Fruit fly (Drosophila melanogaster) whole organism, adult: ENCODE measurements around the gene Eig71Eg.
A peak's percentile ranks its signal among the peaks of the same experiment; 100 is the strongest.

ENCODE experiments used
- CG11617 ChIP-seq: fragments of 200-800 bp; sonication (Bioruptor generic); optimal IDR thresholded peaks from 2 replicates; lab custom pipeline; 2017; ENCODE audit warnings: mild to moderate bottlenecking, missing biosample characterization, missing genetic modification reagents, missing genetic modification characterization
- CG12768 ChIP-seq: fragments of 200-800 bp; sonication (Bioruptor generic); optimal IDR thresholded peaks from 2 replicates; lab custom pipeline; 2017; ENCODE audit warnings: missing biosample characterization, missing genetic modification characterization, mild to moderate bottlenecking, moderate library complexity, missing genetic modification reagents
- CG14711 ChIP-seq: fragments of 200-800 bp; sonication (Bioruptor generic); optimal IDR thresholded peaks from 2 replicates; lab custom pipeline; 2018; ENCODE audit warnings: missing biosample characterization, mild to moderate bottlenecking, missing genetic modification characterization, moderate library complexity
- CG1620 ChIP-seq: fragments of 200-800 bp; sonication (Bioruptor generic); optimal IDR thresholded peaks from 2 replicates; lab custom pipeline; 2016; ENCODE audit warnings: missing biosample characterization, missing genetic modification characterization
- CG33017 ChIP-seq: fragments of 200-800 bp; sonication (Bioruptor generic); optimal IDR thresholded peaks from 2 replicates; lab custom pipeline; 2018; ENCODE audit warnings: missing biosample characterization, mild to moderate bottlenecking, missing genetic modification characterization, moderate library complexity
- CG5204 ChIP-seq: fragments of 200-800 bp; sonication (Bioruptor generic); optimal IDR thresholded peaks from 2 replicates; lab custom pipeline; 2016; ENCODE audit warnings: missing biosample characterization, missing genetic modification characterization
- CG7045 ChIP-seq: fragments of 200-800 bp; sonication (Bioruptor generic); optimal IDR thresholded peaks from 2 replicates; lab custom pipeline; 2017; ENCODE audit warnings: missing biosample characterization, mild to moderate bottlenecking, missing genetic modification characterization
- CG7101 ChIP-seq: fragments of 200-800 bp; sonication (Bioruptor generic); optimal IDR thresholded peaks from 2 replicates; lab custom pipeline; 2018; ENCODE audit warnings: missing biosample characterization, mild to moderate bottlenecking, missing genetic modification characterization, moderate library complexity
- Clk ChIP-seq: fragments of 200-800 bp; sonication (Bioruptor generic); optimal IDR thresholded peaks from 2 replicates; lab custom pipeline; 2017; ENCODE audit warnings: missing biosample characterization, missing genetic modification characterization
- Crg-1 ChIP-seq: fragments of 200-800 bp; sonication (Bioruptor generic); optimal IDR thresholded peaks from 2 replicates; lab custom pipeline; 2016; ENCODE audit warnings: missing biosample characterization, missing genetic modification characterization
- Hr96 ChIP-seq: fragments of 200-800 bp; sonication (Bioruptor generic); optimal IDR thresholded peaks from 2 replicates; lab custom pipeline; 2016; ENCODE audit warnings: missing biosample characterization, missing genetic modification characterization
- Mnt ChIP-seq: fragments of 200-800 bp; sonication (Bioruptor generic); optimal IDR thresholded peaks from 2 replicates; lab custom pipeline; 2016; ENCODE audit warnings: missing biosample characterization, mild to moderate bottlenecking, missing genetic modification characterization
- bab1 ChIP-seq: fragments of 200-800 bp; sonication (Bioruptor generic); optimal IDR thresholded peaks from 3 replicates; lab custom pipeline; 2019; ENCODE audit warnings: missing biosample characterization, mild to moderate bottlenecking, missing genetic modification characterization, moderate library complexity
- cic ChIP-seq: fragments of 200-800 bp; sonication (Bioruptor generic); optimal IDR thresholded peaks from 2 replicates; lab custom pipeline; 2017; ENCODE audit warnings: missing biosample characterization, mild to moderate bottlenecking, missing genetic modification characterization, moderate library complexity
- cnc ChIP-seq, 2 experiments: fragments of >200 bp; optimal IDR thresholded peaks; 2 replicates each; lab custom pipeline; 2017
- kay ChIP-seq: fragments of 200-800 bp; sonication (Bioruptor generic); peaks from one replicate; lab custom pipeline; 2016; ENCODE audit warnings: missing biosample characterization, missing genetic modification characterization, borderline replicate concordance
- ovo ChIP-seq: fragments of 200-800 bp; sonication (Bioruptor generic); optimal IDR thresholded peaks from 2 replicates; lab custom pipeline; 2016; ENCODE audit warnings: missing biosample characterization, missing genetic modification characterization
- pad ChIP-seq: fragments of 200-800 bp; sonication (Bioruptor generic); optimal IDR thresholded peaks from 3 replicates; lab custom pipeline; 2017; ENCODE audit warnings: missing biosample characterization, missing genetic modification characterization, mild to moderate bottlenecking, moderate library complexity, missing genetic modification reagents
- tj ChIP-seq: fragments of 200-800 bp; sonication (Bioruptor generic); optimal IDR thresholded peaks from 3 replicates; lab custom pipeline; 2017; ENCODE audit warnings: missing biosample characterization, mild to moderate bottlenecking, missing genetic modification characterization, moderate library complexity
- toe ChIP-seq: fragments of 200-800 bp; sonication (Bioruptor generic); optimal IDR thresholded peaks from 2 replicates; lab custom pipeline; 2016; ENCODE audit warnings: missing biosample characterization, missing genetic modification characterization

Gene Eig71Eg

dm6 chr3L:15624944-15625610, 32.4 kb upstream of the Eig71Eg start:
- TF ChIP-seq Crg-1 (GFP tag; lab: Kevin White, UChicago), result no peak
- TF ChIP-seq tj (GFP tag; lab: Kevin White, UChicago), result peak; percentile 68

dm6 chr3L:15625676-15626414, 31.6 kb upstream of the Eig71Eg start:
- TF ChIP-seq CG1620 (GFP tag; lab: Kevin White, UChicago), result peak; percentile 52
- TF ChIP-seq CG5204 (GFP tag; lab: Kevin White, UChicago), result peak; percentile 82
- peak; percentile 86 for TF ChIP-seq CG7045 (GFP tag; lab: Kevin White, UChicago)
- peak; percentile 75 for TF ChIP-seq CG12768
- no peak for TF ChIP-seq Crg-1 (GFP tag; lab: Kevin White, UChicago)
- peak; percentile 65 for TF ChIP-seq tj (GFP tag; lab: Kevin White, UChicago)
- peak; percentile 77 for TF ChIP-seq pad
- peak; percentile 75 for TF ChIP-seq kay (GFP tag; lab: Kevin White, UChicago)
- TF ChIP-seq bab1, result peak; percentile 95
- TF ChIP-seq toe, result peak; percentile 47
- TF ChIP-seq Hr96 (GFP tag; lab: Kevin White, UChicago), result peak; percentile 22
- peak; percentile 88 for TF ChIP-seq CG14711 (tag; lab: Kevin White, UChicago)
- TF ChIP-seq CG33017 (tag; lab: Kevin White, UChicago), result peak; percentile 93
- TF ChIP-seq cic, result no peak
- TF ChIP-seq CG11617 (GFP tag; lab: Kevin White, UChicago), result peak; percentile 93
- TF ChIP-seq Clk (GFP tag; lab: Kevin White, UChicago), result peak; percentile 52
- TF ChIP-seq ovo (GFP tag; lab: Kevin White, UChicago), result peak; percentile 57
- no peak for TF ChIP-seq cnc (optimal IDR thresholded peaks at IDR 0.05; lab: Kevin White, UChicago)
- peak; percentile 51 for TF ChIP-seq Mnt (GFP tag; lab: Kevin White, UChicago)
- TF ChIP-seq CG7101 (tag; lab: Kevin White, UChicago), result peak; percentile 92

- TF ChIP-seq kay (GFP tag; lab: Kevin White, UChicago) (peak; percentile 61), cnc (optimal IDR thresholded peaks at IDR 0.05; lab: Kevin White, UChicago) (no peak)
Observed at dm6 chr3L:15627295-15627694, 30.1 kb upstream of the Eig71Eg start.

- no peak for TF ChIP-seq CG33017 (tag; lab: Kevin White, UChicago)
- no peak for TF ChIP-seq cnc (optimal IDR thresholded peaks at IDR 0.05; lab: Kevin White, UChicago)
- no peak for TF ChIP-seq cic
- no peak for TF ChIP-seq toe
- no peak for TF ChIP-seq CG7045 (GFP tag; lab: Kevin White, UChicago)
- TF ChIP-seq Hr96 (GFP tag; lab: Kevin White, UChicago), result no peak
- no peak for TF ChIP-seq CG11617 (GFP tag; lab: Kevin White, UChicago)
- TF ChIP-seq CG5204 (GFP tag; lab: Kevin White, UChicago), result no peak
- no peak for TF ChIP-seq tj (GFP tag; lab: Kevin White, UChicago)
- no peak for TF ChIP-seq CG12768
- no peak for TF ChIP-seq pad
Observed at dm6 chr3L:15631067-15631466, 26.4 kb upstream of the Eig71Eg start.

dm6 chr3L:15632653-15633052, 24.8 kb upstream of the Eig71Eg start:
- no peak for TF ChIP-seq cnc (optimal IDR thresholded peaks at IDR 0.05; lab: Kevin White, UChicago)
- TF ChIP-seq kay (GFP tag; lab: Kevin White, UChicago), result peak; percentile 23
- TF ChIP-seq Mnt (GFP tag; lab: Kevin White, UChicago), result no peak
- peak; percentile 5 for TF ChIP-seq CG7101 (tag; lab: Kevin White, UChicago)

dm6 chr3L:15634368-15635075, 22.9 kb upstream of the Eig71Eg start:
- TF ChIP-seq CG7045 (GFP tag; lab: Kevin White, UChicago) (peak; percentile 13), cic (peak; percentile 28), ovo (GFP tag; lab: Kevin White, UChicago) (no peak), CG33017 (tag; lab: Kevin White, UChicago) (peak; percentile 78), CG5204 (GFP tag; lab: Kevin White, UChicago) (peak; percentile 1), CG11617 (GFP tag; lab: Kevin White, UChicago) (peak; percentile 25), bab1 (no peak), CG12768 (peak; percentile 10), CG7101 (tag; lab: Kevin White, UChicago) (peak; percentile 72), CG14711 (tag; lab: Kevin White, UChicago) (peak; percentile 62), CG1620 (GFP tag; lab: Kevin White, UChicago) (no peak)
